Worm (Caenorhabditis elegans): Measurements from ENCODE around the gene C13C4.7.

C13C4.7 gene

DNA sequence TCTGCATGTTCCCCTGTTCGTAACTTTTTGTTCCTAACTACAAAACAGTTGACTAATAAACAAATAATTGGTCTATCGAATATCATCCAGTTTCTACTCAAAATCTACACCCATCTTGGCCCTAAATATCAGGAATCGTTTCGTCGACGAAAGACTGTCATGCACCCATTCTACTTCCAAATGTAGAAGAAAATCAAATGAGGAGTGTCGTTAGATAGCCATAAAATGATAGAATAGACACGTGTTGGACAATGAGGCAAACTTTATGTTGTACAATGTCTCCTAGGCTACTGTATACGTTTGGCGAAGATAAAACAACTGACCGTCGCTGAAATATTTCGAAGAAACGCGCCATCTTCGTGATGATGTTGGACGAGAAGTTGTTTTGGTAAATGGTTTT lies 39.7 kb upstream of the C13C4.7 start:
- TF ChIP-seq sox-4 (tag; optimal IDR thresholded peaks at IDR 0.05) (no peak), ceh-48 (tag; optimal IDR thresholded peaks at IDR 0.05) (no peak)

DNA sequence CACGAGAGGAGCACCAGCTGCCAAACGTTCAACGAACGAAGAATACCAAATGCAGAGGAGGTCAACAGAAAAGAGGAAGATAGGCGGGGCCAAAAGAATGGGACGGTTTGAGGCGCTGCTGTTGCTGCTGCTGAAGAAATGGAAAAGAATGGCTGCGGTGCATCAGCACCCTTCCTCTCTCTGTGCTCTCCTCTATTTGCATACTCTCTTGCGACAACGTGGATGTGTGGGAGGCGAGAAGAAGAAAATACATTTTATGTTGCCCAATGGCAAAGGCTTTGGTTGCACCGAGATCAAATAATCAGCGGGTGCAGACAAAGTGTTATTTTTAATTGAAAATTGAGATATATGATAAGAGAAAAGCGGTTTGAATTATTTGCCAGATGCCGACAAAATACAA lies 38.1 kb upstream of the C13C4.7 start:
- TF ChIP-seq unc-42 (tag; optimal IDR thresholded peaks at IDR 0.05) (peak; percentile 6), sdc-2 (tag; optimal IDR thresholded peaks at IDR 0.05) (no peak)

DNA sequence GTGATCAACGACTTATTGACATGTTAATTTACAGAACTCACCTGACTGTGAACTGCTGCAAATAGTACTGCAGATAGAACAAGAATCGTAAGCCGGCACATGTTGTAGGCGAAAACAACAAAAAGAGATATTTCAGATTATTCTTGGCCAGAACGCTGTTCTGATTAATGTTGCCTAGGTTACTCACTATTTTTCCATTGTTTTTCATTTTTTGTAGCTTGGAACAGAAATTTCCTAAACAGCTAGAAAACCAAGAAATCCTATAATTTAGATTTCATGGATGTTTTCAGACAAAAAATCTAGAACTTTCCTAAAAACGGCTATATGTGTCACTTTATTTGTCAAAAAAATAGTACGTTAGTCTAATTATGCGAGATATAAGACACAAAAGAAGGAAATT lies 34.3 kb upstream of the C13C4.7 start, which contains the start of gene C27A7.9:
C27A7.9 (minus strand) TSS at position 101 of the 400 bp plus-strand sequence.
- TF ChIP-seq ceh-14 (tag; optimal IDR thresholded peaks at IDR 0.05) (no peak), ceh-24 (tag; optimal IDR thresholded peaks at IDR 0.05) (no peak), pag-3 (tag; optimal IDR thresholded peaks at IDR 0.05; ENCODE audit: borderline replicate concordance) (no peak), hlh-15 (tag; optimal IDR thresholded peaks at IDR 0.05) (no peak), ceh-2 (tag; optimal IDR thresholded peaks at IDR 0.05) (no peak), pqm-1 (tag; optimal IDR thresholded peaks at IDR 0.05) (no peak), fax-1 (tag; optimal IDR thresholded peaks at IDR 0.05) (no peak), zip-5 (tag; optimal IDR thresholded peaks at IDR 0.05) (no peak), unc-55 (GFP tag; optimal IDR thresholded peaks at IDR 0.05) (no peak), elt-2 (tag; optimal IDR thresholded peaks at IDR 0.05) (no peak), ref-2 (tag; optimal IDR thresholded peaks at IDR 0.05) (no peak)

DNA sequence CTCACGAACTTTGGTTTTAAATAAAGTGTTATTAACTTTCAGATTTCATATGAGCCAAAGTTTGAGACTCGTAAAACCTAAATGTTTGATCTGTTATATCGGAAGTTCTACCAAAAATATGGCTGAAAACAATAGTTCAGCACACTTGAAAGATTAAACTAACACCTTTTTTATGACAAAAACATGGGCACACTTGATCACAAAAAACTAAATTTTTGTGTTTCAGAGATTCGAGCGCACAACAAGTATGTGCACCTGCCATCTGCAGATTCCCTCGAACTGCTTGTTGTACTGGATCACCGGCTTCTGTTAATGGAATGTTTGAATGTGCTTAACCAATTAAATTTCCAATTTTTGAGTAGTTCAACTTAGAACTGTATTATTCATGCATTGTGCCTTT lies 33.5 kb upstream of the C13C4.7 start:
- TF ChIP-seq ceh-24 (tag; optimal IDR thresholded peaks at IDR 0.05) (no peak), elt-2 (tag; optimal IDR thresholded peaks at IDR 0.05) (no peak), F13H6.1 (tag; optimal IDR thresholded peaks at IDR 0.05) (no peak)

DNA sequence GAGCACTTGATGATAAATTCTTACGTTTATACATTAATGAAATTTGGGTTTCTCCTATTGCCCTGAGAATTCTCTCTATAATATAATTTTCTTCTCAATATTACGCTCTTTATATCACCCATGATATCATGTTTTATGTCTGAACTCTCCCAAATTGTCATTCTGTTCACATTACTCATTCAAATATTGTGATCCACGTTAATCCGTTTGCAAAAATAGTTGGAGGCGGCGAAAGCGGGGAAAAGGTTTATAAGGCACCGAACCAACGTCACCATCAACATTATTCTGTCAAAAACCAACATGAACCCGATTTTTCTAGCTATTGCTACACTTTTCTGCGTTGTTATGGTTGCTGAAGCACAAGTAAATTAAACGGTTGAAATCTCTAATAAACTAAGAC lies 32.6 kb upstream of the C13C4.7 start, which contains the start of gene C27A7.8:
C27A7.8 (plus strand) TSS at position 301 of the 400 bp plus-strand sequence.
- no peak for TF ChIP-seq ceh-34 (tag; optimal IDR thresholded peaks at IDR 0.05)
- no peak for TF ChIP-seq fax-1 (tag; optimal IDR thresholded peaks at IDR 0.05)
- no peak for TF ChIP-seq C38D4.7 (GFP tag; optimal IDR thresholded peaks at IDR 0.05)

DNA sequence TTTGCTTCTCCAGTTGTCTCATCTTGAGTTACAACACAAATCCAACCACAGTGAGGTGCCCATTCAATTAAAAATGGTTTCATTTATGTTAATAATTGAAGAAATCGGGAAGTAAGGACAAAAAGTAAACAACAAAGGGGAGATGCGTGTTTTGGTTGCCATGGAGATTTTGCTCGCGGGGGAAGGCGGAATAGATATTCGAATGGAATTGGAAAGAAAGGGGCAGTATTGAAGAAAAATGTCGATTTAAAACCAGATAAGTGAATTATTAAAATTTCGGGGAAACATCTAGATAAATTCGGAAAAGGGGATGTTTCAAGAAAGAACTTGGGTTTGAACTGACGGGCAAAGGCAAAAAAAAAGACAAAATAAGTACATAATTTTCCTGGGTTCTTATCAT lies 30.3 kb upstream of the C13C4.7 start, which contains the start of gene che-11:
che-11 (minus strand) TSS at position 101 of the 400 bp plus-strand sequence.
- no peak for TF ChIP-seq lim-6 (tag; optimal IDR thresholded peaks at IDR 0.05)
- TF ChIP-seq unc-42 (tag; optimal IDR thresholded peaks at IDR 0.05): no peak

DNA sequence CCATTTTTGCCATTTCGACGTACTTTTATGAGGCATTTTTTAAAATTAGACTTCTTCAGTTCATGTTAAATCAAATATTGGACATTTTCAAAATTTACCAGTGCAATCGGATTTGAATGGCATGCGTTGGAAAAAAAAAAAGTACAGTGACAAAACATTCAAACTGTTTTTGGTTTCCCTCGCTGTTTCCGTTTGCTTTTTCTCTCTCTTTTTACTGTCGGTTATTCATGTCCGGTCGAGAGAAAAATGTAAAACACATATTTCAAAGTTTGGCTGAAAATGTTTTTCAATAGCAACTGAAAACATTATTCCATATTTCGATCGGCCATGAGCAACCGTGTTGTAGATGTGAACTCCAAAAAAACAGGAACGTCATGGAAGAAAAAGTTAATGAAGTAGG lies 20.3 kb upstream of the C13C4.7 start, which contains the start of gene C27A7.3:
C27A7.3 (plus strand) TSS at position 301 of the 400 bp plus-strand sequence.
- TF ChIP-seq nfya-1 (tag; optimal IDR thresholded peaks at IDR 0.05) (no peak), mec-3 (tag; optimal IDR thresholded peaks at IDR 0.05; ENCODE audit: borderline replicate concordance) (no peak), T23F11.4 (GFP tag; optimal IDR thresholded peaks at IDR 0.05) (no peak), sox-4 (tag; optimal IDR thresholded peaks at IDR 0.05) (no peak), Y22D7AL.16 (tag; optimal IDR thresholded peaks at IDR 0.05) (no peak), ama-1 (optimal IDR thresholded peaks at IDR 0.05) (no peak), eyg-1 (tag; optimal IDR thresholded peaks at IDR 0.05) (no peak), nhr-232 (tag; optimal IDR thresholded peaks at IDR 0.05) (no peak), lin-11 (tag; optimal IDR thresholded peaks at IDR 0.05) (no peak), pag-3 (tag; optimal IDR thresholded peaks at IDR 0.05; ENCODE audit: borderline replicate concordance) (no peak), ceh-30 (tag; optimal IDR thresholded peaks at IDR 0.05) (no peak), fkh-10 (GFP tag; optimal IDR thresholded peaks at IDR 0.05) (no peak), tbx-7 (tag; optimal IDR thresholded peaks at IDR 0.05) (no peak), unc-42 (tag; optimal IDR thresholded peaks at IDR 0.05) (no peak), hlh-6 (tag; optimal IDR thresholded peaks at IDR 0.05) (no peak), ceh-48 (tag; optimal IDR thresholded peaks at IDR 0.05) (no peak), K09A11.1 (tag; optimal IDR thresholded peaks at IDR 0.05; ENCODE audit: insufficient read depth) (no peak), tbx-2 (tag; optimal IDR thresholded peaks at IDR 0.05) (no peak)
